Fruit fly (Drosophila melanogaster) whole organism, wandering third instar larva: ENCODE results near the gene CG9297.

Experiments
- CG32264 ChIP-seq: fragments of 200-800 bp; sonication (Bioruptor generic); optimal IDR thresholded peaks from 2 replicates; lab custom pipeline; 2016; ENCODE audit warnings: missing biosample characterization, missing genetic modification characterization
- HLH106 ChIP-seq: fragments of 200-800 bp; optimal IDR thresholded peaks from 3 replicates; lab custom pipeline; 2019; ENCODE audit warnings: missing biosample characterization, mild to moderate bottlenecking, missing genetic modification characterization, moderate library complexity
- Hr78 ChIP-seq: fragments of >200 bp; optimal IDR thresholded peaks from 2 replicates; lab custom pipeline; 2017; ENCODE audit warnings: missing biosample characterization, missing genetic modification characterization
- Mio ChIP-seq: sonication (Bioruptor generic); optimal IDR thresholded peaks from 2 replicates; lab custom pipeline; 2016; ENCODE audit warnings: missing biosample characterization, missing genetic modification characterization
- Myc ChIP-seq: fragments of >200 bp; optimal IDR thresholded peaks from 2 replicates; lab custom pipeline; 2017
- N ChIP-seq: fragments of >200 bp; optimal IDR thresholded peaks from 2 replicates; lab custom pipeline; 2018; ENCODE audit warnings: missing biosample characterization, missing external identifiers, missing genetic modification characterization
- OdsH ChIP-seq: fragments of 200-800 bp; sonication (Bioruptor generic); optimal IDR thresholded peaks from 2 replicates; lab custom pipeline; 2016; ENCODE audit warnings: missing biosample characterization, mild to moderate bottlenecking, missing genetic modification characterization
- br ChIP-seq: fragments of 200-800 bp; sonication (Bioruptor generic); optimal IDR thresholded peaks from 2 replicates; lab custom pipeline; 2016; ENCODE audit warnings: missing biosample characterization, missing genetic modification characterization
- fru ChIP-seq: fragments of 200-800 bp; sonication (Bioruptor generic); optimal IDR thresholded peaks from 3 replicates; lab custom pipeline; 2016; ENCODE audit warnings: missing biosample characterization, mild to moderate bottlenecking, missing genetic modification characterization
- psq ChIP-seq: fragments of 200-800 bp; sonication (Bioruptor generic); optimal IDR thresholded peaks from 3 replicates; lab custom pipeline; 2017; ENCODE audit warnings: missing biosample characterization, mild to moderate bottlenecking, missing genetic modification characterization, moderate library complexity
- usp ChIP-seq: fragments of >200 bp; optimal IDR thresholded peaks from 2 replicates; lab custom pipeline; 2017; ENCODE audit warnings: missing biosample characterization, missing genetic modification characterization
- woc ChIP-seq: sonication (Bioruptor generic); optimal IDR thresholded peaks from 2 replicates; lab custom pipeline; 2016; ENCODE audit warnings: missing biosample characterization, mild to moderate bottlenecking, missing genetic modification characterization

- TF ChIP-seq Hr78 (GFP tag; lab: Kevin White, UChicago): no peak
- no peak for TF ChIP-seq CG32264 (GFP tag; lab: Kevin White, UChicago)
- no peak for TF ChIP-seq psq
- TF ChIP-seq Myc (lab: Kevin White, UChicago): no peak
- no peak for TF ChIP-seq N
- no peak for TF ChIP-seq fru (GFP tag; lab: Kevin White, UChicago)
- no peak for TF ChIP-seq br
- TF ChIP-seq woc (GFP tag; lab: Kevin White, UChicago): no peak
- no peak for TF ChIP-seq HLH106 (tag; lab: Kevin White, UChicago)
- TF ChIP-seq OdsH (GFP tag; lab: Kevin White, UChicago): no peak
- no peak for TF ChIP-seq Mio
- no peak for TF ChIP-seq usp
Measured at dm6 chr3R:13797823-13798446, 26.6 kb downstream of the CG9297 start.
